Worm (Caenorhabditis elegans): ENCODE data around the gene srz-96.

ce11 chrV:17165409-17165808 lies 33.6 kb upstream of the srz-96 start, which contains the start of gene srh-102:
- TF ChIP-seq lin-38 (GFP tag; IDR thresholded peaks at IDR 0.05) (no peak), lin-13 (GFP tag; optimal IDR thresholded peaks at IDR 0.05) (no peak), D1046.2 (GFP tag; IDR thresholded peaks at IDR 0.05) (no peak), unc-130 (GFP tag; optimal IDR thresholded peaks at IDR 0.05) (no peak), nhr-11 (tag; optimal IDR thresholded peaks at IDR 0.05) (no peak)
